Fruit fly (Drosophila melanogaster): Measurements from ENCODE around the gene CG7214.

The CG7214 gene

DNA sequence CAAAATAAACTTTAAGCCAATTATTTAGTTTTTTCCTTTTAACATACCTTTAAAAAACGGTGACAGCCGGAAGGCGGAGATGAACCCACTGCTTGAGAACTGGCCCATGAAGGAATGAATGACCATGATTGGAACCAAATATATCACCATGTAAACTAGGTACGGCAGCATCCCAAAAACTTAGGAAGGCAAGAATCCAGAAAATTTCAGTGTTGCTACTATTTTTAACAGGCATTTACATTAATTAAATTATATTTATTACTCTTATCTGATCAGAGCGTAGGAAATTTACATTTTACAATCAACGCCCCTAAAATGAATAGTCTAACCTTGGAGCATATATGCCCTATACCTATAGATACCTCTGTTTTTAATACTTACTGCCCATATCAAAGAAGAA, 22.5 kb downstream of the CG7214 start:
- no peak for TF ChIP-seq CG3281 (GFP tag; optimal IDR thresholded peaks at IDR 0.05)
- no peak for TF ChIP-seq CG17612 (GFP tag; IDR thresholded peaks at IDR 0.05)
- no peak for TF ChIP-seq CG1024 (GFP tag; IDR thresholded peaks at IDR 0.05)
- TF ChIP-seq PHDP (tag; optimal IDR thresholded peaks at IDR 0.05) = no peak
- no peak for TF ChIP-seq al (GFP tag; IDR thresholded peaks at IDR 0.05)
- TF ChIP-seq CG5245 (GFP tag; optimal IDR thresholded peaks at IDR 0.05) = no peak
- TF ChIP-seq slp2 (GFP tag; optimal IDR thresholded peaks at IDR 0.05) = no peak
- no peak for TF ChIP-seq CTCF (GFP tag; optimal IDR thresholded peaks at IDR 0.05)
- TF ChIP-seq Myb (GFP tag; optimal IDR thresholded peaks at IDR 0.05) = no peak
- no peak for TF ChIP-seq Scr (GFP tag; IDR thresholded peaks at IDR 0.05; ENCODE audit: partially characterized antibody)
- no peak for TF ChIP-seq CG18764 (GFP tag; optimal IDR thresholded peaks at IDR 0.05)
- TF ChIP-seq dpn (GFP tag; optimal IDR thresholded peaks at IDR 0.05) = no peak
- TF ChIP-seq cad (GFP tag; optimal IDR thresholded peaks at IDR 0.05) = no peak
- no peak for TF ChIP-seq Sin3A (optimal IDR thresholded peaks at IDR 0.05)
- no peak for TF ChIP-seq lbe (GFP tag; optimal IDR thresholded peaks at IDR 0.05)

DNA sequence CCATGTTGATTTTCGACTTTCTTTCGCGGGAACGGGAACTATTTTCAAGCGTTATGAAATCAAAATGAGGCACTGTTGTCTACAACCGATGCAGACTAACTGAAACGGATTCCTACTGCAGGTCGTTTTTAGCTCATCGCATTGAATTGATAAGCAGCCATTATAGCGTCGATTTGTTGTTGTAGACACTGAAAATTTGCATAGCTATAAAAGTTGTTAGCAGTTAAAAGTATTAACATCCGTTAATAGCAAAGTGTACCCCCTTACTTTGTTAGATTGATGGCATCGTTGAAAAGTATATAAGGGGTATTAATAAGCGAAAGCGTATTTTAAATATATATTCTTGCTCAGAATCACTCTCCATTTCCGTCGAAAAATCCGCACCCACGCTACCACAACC, 25.3 kb downstream of the CG7214 start, which contains the start of gene CG13793:
Gene CG13793 (minus strand): TSS at position 101 of the 400 bp plus-strand sequence.
- TF ChIP-seq CG11723 (GFP tag; optimal IDR thresholded peaks at IDR 0.05) = no peak
- TF ChIP-seq Dip2 (GFP tag; IDR thresholded peaks at IDR 0.05) = no peak
- no peak for TF ChIP-seq ewg (GFP tag; optimal IDR thresholded peaks at IDR 0.05)
- TF ChIP-seq caup (GFP tag; optimal IDR thresholded peaks at IDR 0.05; ENCODE audit: severe bottlenecking) = no peak
- TF ChIP-seq ssp (GFP tag; IDR thresholded peaks at IDR 0.05) = no peak
- no peak for TF ChIP-seq sens (GFP tag)

DNA sequence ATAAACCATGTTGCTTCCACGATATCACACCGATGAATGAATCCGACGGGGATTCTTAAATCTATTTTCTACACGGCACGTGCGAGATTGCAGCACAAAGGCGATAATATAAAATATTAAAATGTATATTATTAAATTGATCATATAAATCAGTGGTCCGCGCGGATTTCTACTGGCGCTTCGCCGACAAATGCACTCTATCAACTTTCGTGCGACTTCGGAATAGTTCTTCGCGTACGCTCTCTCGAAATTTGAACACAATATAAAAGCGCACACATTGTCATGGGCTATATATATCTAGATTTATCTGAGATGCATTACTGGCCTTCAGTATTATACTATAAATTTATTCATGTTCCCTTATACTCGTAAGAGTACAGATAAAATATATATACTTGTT, 28.1 kb downstream of the CG7214 start, which contains the start of gene CG33296:
Gene CG33296 (minus strand): TSS at position 101 of the 400 bp plus-strand sequence.
- TF ChIP-seq NK7.1 (GFP tag; optimal IDR thresholded peaks at IDR 0.05) (no peak), crp (GFP tag; optimal IDR thresholded peaks at IDR 0.05) (no peak), CG6791 (GFP tag; IDR thresholded peaks at IDR 0.05; ENCODE audit: partially characterized antibody) (no peak), pnt (GFP tag; optimal IDR thresholded peaks at IDR 0.05) (no peak), CG2120 (GFP tag; optimal IDR thresholded peaks at IDR 0.05) (no peak), Dref (GFP tag; IDR thresholded peaks at IDR 0.05) (no peak), CG15269 (tag; optimal IDR thresholded peaks at IDR 0.05) (no peak), Vsx1 (GFP tag; optimal IDR thresholded peaks at IDR 0.05) (no peak), CG18619 (GFP tag; optimal IDR thresholded peaks at IDR 0.05) (no peak), CG4820 (GFP tag; optimal IDR thresholded peaks at IDR 0.05) (no peak), CG12236 (GFP tag; optimal IDR thresholded peaks at IDR 0.05) (no peak), CG2202 (tag; optimal IDR thresholded peaks at IDR 0.05) (no peak), CG14965 (GFP tag; optimal IDR thresholded peaks at IDR 0.05; ENCODE audit: borderline replicate concordance) (no peak), CG3163 (GFP tag; optimal IDR thresholded peaks at IDR 0.05) (no peak), CG8359 (GFP tag; optimal IDR thresholded peaks at IDR 0.05; ENCODE audit: borderline replicate concordance) (no peak), Six4 (GFP tag; optimal IDR thresholded peaks at IDR 0.05) (no peak)

DNA sequence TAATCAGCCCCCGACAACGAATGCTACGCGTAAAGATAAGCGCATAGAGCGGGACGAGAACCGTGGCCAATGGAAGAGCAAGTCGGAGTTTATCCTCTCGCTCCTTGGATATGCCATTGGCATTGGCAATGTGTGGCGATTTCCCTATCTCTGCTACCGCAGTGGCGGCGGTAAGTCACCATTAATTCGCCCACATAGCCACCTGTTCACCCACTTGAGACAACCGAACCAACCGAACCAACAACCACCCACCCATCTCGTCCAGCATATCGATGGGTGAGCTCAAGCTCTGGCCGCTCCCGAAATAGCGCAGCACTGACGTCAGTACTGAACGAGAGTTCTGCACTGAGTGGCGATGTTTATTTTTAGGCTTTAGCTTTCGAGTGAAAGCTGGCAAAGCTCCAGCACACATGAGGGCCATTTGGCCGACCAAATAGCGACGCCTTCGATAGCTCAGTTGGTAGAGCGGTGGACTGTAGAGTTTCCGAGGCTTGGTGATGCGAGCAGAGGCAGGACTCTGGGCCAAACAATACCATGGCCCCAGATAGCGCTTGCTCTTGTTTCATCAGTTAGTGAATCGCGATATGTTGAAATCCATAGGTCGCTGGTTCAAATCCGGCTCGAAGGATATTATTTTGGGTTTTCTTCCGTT, 33.5 kb downstream of the CG7214 start:
- TF ChIP-seq Ptx1 (GFP tag; IDR thresholded peaks at IDR 0.05) (no peak), kah (GFP tag; optimal IDR thresholded peaks at IDR 0.05) (peak; percentile 84), CG3847 (GFP tag; IDR thresholded peaks at IDR 0.05) (0 out of 2 replicates have a peak, but pooled peaks have one; percentile 6), nau (GFP tag; optimal IDR thresholded peaks at IDR 0.05) (peak; percentile 70), CG1647 (GFP tag; optimal IDR thresholded peaks at IDR 0.05) (no peak), cwo (GFP tag; optimal IDR thresholded peaks at IDR 0.05) (no peak), CG1024 (GFP tag; IDR thresholded peaks at IDR 0.05) (no peak), z (GFP tag; IDR thresholded peaks at IDR 0.05) (peak; percentile 93), sens-2 (GFP tag; IDR thresholded peaks at IDR 0.05) (no peak), Med (GFP tag) (no peak), zen2 (GFP tag; IDR thresholded peaks at IDR 0.05; ENCODE audit: partially characterized antibody) (0 out of 3 replicates have a peak, but pooled peaks have one; percentile 27), sr (GFP tag; IDR thresholded peaks at IDR 0.05) (peak; percentile 77; the same call in 2 of the 3 replicates), ken (GFP tag; IDR thresholded peaks at IDR 0.05) (no peak)

Data from whole organism, embryonic.